Fruit fly (Drosophila melanogaster) whole organism, embryonic: Measurements from ENCODE around the gene HUWE1.

Source experiments
- Antp ChIP-seq: fragments of 200-800 bp; sonication (Bioruptor generic); optimal IDR thresholded peaks from 3 replicates; lab custom pipeline; 2016; ENCODE audit warnings: missing biosample characterization, missing genetic modification characterization
- B-H2 ChIP-seq: fragments of 200-800 bp; sonication (Bioruptor generic); optimal IDR thresholded peaks from 2 replicates; lab custom pipeline; 2018; ENCODE audit warnings: missing biosample characterization, mild to moderate bottlenecking, missing genetic modification characterization
- CG10147 ChIP-seq: fragments of 200-800 bp; sonication (Bioruptor generic); optimal IDR thresholded peaks from 2 replicates; lab custom pipeline; 2019; ENCODE audit warnings: missing biosample characterization, mild to moderate bottlenecking, missing genetic modification characterization, moderate library complexity
- CG10209 ChIP-seq: fragments of 200-800 bp; sonication (Bioruptor generic); optimal IDR thresholded peaks from 3 replicates; lab custom pipeline; 2017; ENCODE audit warnings: missing biosample characterization, mild to moderate bottlenecking, missing genetic modification characterization, missing genetic modification reagents
- CG10654 ChIP-seq: fragments of 200-800 bp; sonication (Bioruptor generic); optimal IDR thresholded peaks from 2 replicates; lab custom pipeline; 2016; ENCODE audit warnings: missing biosample characterization, missing genetic modification characterization
- CG11093 ChIP-seq: fragments of 200-800 bp; sonication (Bioruptor generic); IDR thresholded peaks from 3 replicates; pipeline ENCODE4 v1.3.6; 2022; ENCODE audit warnings: missing biosample characterization, missing genetic modification characterization
- CG12659 ChIP-seq: fragments of 200-800 bp; sonication (Bioruptor generic); optimal IDR thresholded peaks from 3 replicates; lab custom pipeline; 2017; ENCODE audit warnings: mild to moderate bottlenecking, missing biosample characterization, missing genetic modification reagents, missing genetic modification characterization
- CG13894 ChIP-seq: fragments of 200-800 bp; sonication (Bioruptor generic); optimal IDR thresholded peaks from 3 replicates; lab custom pipeline; 2018; ENCODE audit warnings: missing biosample characterization, mild to moderate bottlenecking, missing genetic modification characterization, moderate library complexity
- CG14050 ChIP-seq: fragments of 200-800 bp; sonication (Bioruptor generic); IDR thresholded peaks from 3 replicates; pipeline ENCODE4 v1.3.6; 2022; ENCODE audit warnings: missing biosample characterization, missing genetic modification characterization
- CG17829 ChIP-seq: fragments of 200-800 bp; optimal IDR thresholded peaks from 2 replicates; lab custom pipeline; 2019; ENCODE audit warnings: missing biosample characterization, mild to moderate bottlenecking, missing genetic modification characterization, moderate library complexity
- CG2129 ChIP-seq: fragments of 200-800 bp; sonication (Bioruptor generic); IDR thresholded peaks from 2 replicates; pipeline ENCODE4 v1.3.6; 2022; ENCODE audit warnings: missing biosample characterization, missing genetic modification characterization; ENCODE audit not compliant: partially characterized antibody
- CG30020 ChIP-seq: fragments of 200-800 bp; optimal IDR thresholded peaks from 2 replicates; lab custom pipeline; 2019; ENCODE audit warnings: missing biosample characterization, mild to moderate bottlenecking, missing genetic modification characterization, moderate library complexity
- CG31388 ChIP-seq: fragments of 200-800 bp; sonication (Bioruptor generic); optimal IDR thresholded peaks from 2 replicates; lab custom pipeline; 2016; ENCODE audit warnings: missing biosample characterization, missing genetic modification characterization
- CG5180 ChIP-seq: fragments of 200-800 bp; sonication (Bioruptor generic); optimal IDR thresholded peaks from 3 replicates; lab custom pipeline; 2017; ENCODE audit warnings: missing biosample characterization, missing genetic modification characterization, mild to moderate bottlenecking, moderate library complexity, missing genetic modification reagents
- CG6765 ChIP-seq: fragments of 200-800 bp; sonication (Bioruptor generic); optimal IDR thresholded peaks from 3 replicates; lab custom pipeline; 2017; ENCODE audit warnings: missing biosample characterization, mild to moderate bottlenecking, missing genetic modification characterization
- CG8089 ChIP-seq: fragments of 200-800 bp; sonication (Bioruptor generic); optimal IDR thresholded peaks from 3 replicates; lab custom pipeline; 2016; ENCODE audit warnings: missing biosample characterization, missing genetic modification characterization
- CG9727 ChIP-seq: fragments of 200-800 bp; sonication (Bioruptor generic); optimal IDR thresholded peaks from 3 replicates; lab custom pipeline; 2017; ENCODE audit warnings: missing biosample characterization, mild to moderate bottlenecking, missing genetic modification characterization
- CTCF ChIP-seq: fragments of 200-800 bp; sonication (Bioruptor generic); optimal IDR thresholded peaks from 2 replicates; lab custom pipeline; 2017; ENCODE audit warnings: missing biosample characterization, mild to moderate bottlenecking, missing genetic modification characterization, moderate library complexity
- Camta ChIP-seq: fragments of 200-800 bp; sonication (Bioruptor generic); optimal IDR thresholded peaks from 2 replicates; lab custom pipeline; 2016; ENCODE audit warnings: missing biosample characterization, missing genetic modification characterization
- Chrac-16 ChIP-seq: fragments of 200-800 bp; sonication (Bioruptor generic); optimal IDR thresholded peaks from 3 replicates; lab custom pipeline; 2016; ENCODE audit warnings: missing biosample characterization, missing genetic modification characterization
- CkIIα-i1 ChIP-seq: fragments of 200-800 bp; sonication (Bioruptor generic); IDR thresholded peaks from 2 replicates; pipeline ENCODE4 v1.3.6; 2022; ENCODE audit warnings: missing biosample characterization, missing genetic modification characterization
- CoRest ChIP-seq: fragments of 200-800 bp; sonication (Bioruptor generic); optimal IDR thresholded peaks from 3 replicates; lab custom pipeline; 2018; ENCODE audit warnings: missing biosample characterization, mild to moderate bottlenecking, missing genetic modification characterization, moderate library complexity
- Dbx ChIP-seq: fragments of 200-800 bp; sonication (Bioruptor generic); IDR thresholded peaks from 3 replicates; pipeline ENCODE4 v1.3.6; 2022; ENCODE audit warnings: missing biosample characterization, missing genetic modification characterization
- Dip3 ChIP-seq: fragments of 200-800 bp; sonication (Bioruptor generic); optimal IDR thresholded peaks from 3 replicates; lab custom pipeline; 2016; ENCODE audit warnings: missing biosample characterization, missing genetic modification characterization
- Dll ChIP-seq: fragments of 200-800 bp; sonication (Bioruptor generic); IDR thresholded peaks from 4 replicates; pipeline ENCODE4 v1.3.6; 2022; ENCODE audit warnings: missing biosample characterization, missing genetic modification characterization; ENCODE audit not compliant: partially characterized antibody
- Dp ChIP-seq: fragments of 200-800 bp; sonication (Bioruptor generic); optimal IDR thresholded peaks from 2 replicates; lab custom pipeline; 2018; ENCODE audit warnings: missing biosample characterization, mild to moderate bottlenecking, missing genetic modification characterization, moderate library complexity
- E2f1 ChIP-seq: fragments of 200-800 bp; sonication (Bioruptor generic); IDR thresholded peaks from 2 replicates; pipeline ENCODE4 v1.3.6; 2022; ENCODE audit warnings: missing biosample characterization, missing genetic modification characterization
- ERR ChIP-seq: fragments of 200-800 bp; sonication (Bioruptor generic); optimal IDR thresholded peaks from 2 replicates; lab custom pipeline; 2016; ENCODE audit warnings: missing biosample characterization, missing genetic modification characterization
- Hr3 ChIP-seq: fragments of 200-800 bp; sonication (Bioruptor generic); optimal IDR thresholded peaks from 3 replicates; lab custom pipeline; 2016; ENCODE audit warnings: missing biosample characterization, missing genetic modification characterization
- MESR4 ChIP-seq: fragments of 200-800 bp; sonication (Bioruptor generic); optimal IDR thresholded peaks from 2 replicates; lab custom pipeline; 2018; ENCODE audit warnings: missing biosample characterization, mild to moderate bottlenecking, missing genetic modification characterization, moderate library complexity
- Max ChIP-seq: fragments of 200-800 bp; sonication (Bioruptor generic); optimal IDR thresholded peaks from 2 replicates; lab custom pipeline; 2016; ENCODE audit warnings: missing biosample characterization, mild to moderate bottlenecking, missing genetic modification characterization
- NC2β ChIP-seq: fragments of 200-800 bp; sonication (Bioruptor generic); optimal IDR thresholded peaks from 2 replicates; lab custom pipeline; 2016; ENCODE audit warnings: missing biosample characterization, missing genetic modification characterization
- Nf-YC ChIP-seq: fragments of 200-800 bp; optimal IDR thresholded peaks from 3 replicates; lab custom pipeline; 2019; ENCODE audit warnings: missing biosample characterization, mild to moderate bottlenecking, missing genetic modification characterization, moderate library complexity
- Rfx ChIP-seq: fragments of 200-800 bp; sonication (Bioruptor generic); IDR thresholded peaks from 2 replicates; pipeline ENCODE4 v1.3.6; 2022; ENCODE audit warnings: missing biosample characterization, missing genetic modification characterization
- Xrp1 ChIP-seq: fragments of 200-800 bp; sonication (Bioruptor generic); IDR thresholded peaks from 2 replicates; pipeline ENCODE4 v1.3.6; 2022; ENCODE audit warnings: missing biosample characterization, missing genetic modification characterization
- crp ChIP-seq, 2 experiments: fragments of 200-800 bp; sonication (Bioruptor generic); optimal IDR thresholded peaks; 2 replicates in 1 of 2; 3 replicates in 1 of 2; lab custom pipeline; 2017; ENCODE audit warnings: missing biosample characterization in 2 of 2, missing genetic modification characterization in 2 of 2, mild to moderate bottlenecking in 1 of 2, moderate library complexity in 1 of 2
- dm ChIP-seq: fragments of 200-800 bp; sonication (Bioruptor generic); optimal IDR thresholded peaks from 3 replicates; lab custom pipeline; 2016; ENCODE audit warnings: missing biosample characterization, missing genetic modification characterization
- gfzf ChIP-seq: fragments of 200-800 bp; sonication (Bioruptor generic); optimal IDR thresholded peaks from 2 replicates; lab custom pipeline; 2016; ENCODE audit warnings: missing biosample characterization, mild to moderate bottlenecking, missing genetic modification characterization, moderate library complexity
- gt ChIP-seq: fragments of 200-800 bp; sonication (Bioruptor generic); IDR thresholded peaks from 2 replicates; pipeline ENCODE4 v1.3.6; 2022; ENCODE audit warnings: missing biosample characterization, missing genetic modification characterization
- hth ChIP-seq: fragments of >200 bp; optimal IDR thresholded peaks from 2 replicates; lab custom pipeline; 2017; ENCODE audit warnings: inconsistent platforms
- mirr ChIP-seq: fragments of 200-800 bp; sonication (Bioruptor generic); optimal IDR thresholded peaks from 3 replicates; lab custom pipeline; 2018; ENCODE audit warnings: missing biosample characterization, mild to moderate bottlenecking, missing genetic modification characterization
- nau ChIP-seq: fragments of 200-800 bp; sonication (Bioruptor generic); optimal IDR thresholded peaks from 3 replicates; lab custom pipeline; 2017; ENCODE audit warnings: missing biosample characterization, mild to moderate bottlenecking, missing genetic modification characterization, missing genetic modification reagents
- pan ChIP-seq, 4 experiments: fragments of >200 bp in 3 of 4; fragments of 200-800 bp in 1 of 4; sonication (Bioruptor generic) in 1 of 4; optimal IDR thresholded peaks in 3 of 4; IDR thresholded peaks in 1 of 4; 2 replicates each; pipeline versions ENCODE4 v1.3.6 to Lab custom; 2017 to 2022; ENCODE audit warnings: missing biosample characterization in 2 of 4, missing genetic modification characterization in 2 of 4, mixed read lengths in 1 of 4
- phol ChIP-seq: fragments of 200-800 bp; sonication (Bioruptor generic); optimal IDR thresholded peaks from 3 replicates; lab custom pipeline; 2018; ENCODE audit warnings: missing biosample characterization, mild to moderate bottlenecking, missing genetic modification characterization, moderate library complexity
- pnt ChIP-seq: fragments of 200-800 bp; sonication (Bioruptor generic); optimal IDR thresholded peaks from 3 replicates; lab custom pipeline; 2016; ENCODE audit warnings: missing biosample characterization, missing genetic modification characterization
- psq ChIP-seq: fragments of 200-800 bp; sonication (Bioruptor generic); optimal IDR thresholded peaks from 2 replicates; lab custom pipeline; 2017; ENCODE audit warnings: missing biosample characterization, missing genetic modification characterization
- rib ChIP-seq: fragments of 200-800 bp; sonication (Bioruptor generic); IDR thresholded peaks from 2 replicates; pipeline ENCODE4 v1.3.6; 2022; ENCODE audit warnings: missing biosample characterization, missing genetic modification characterization
- sens ChIP-seq: fragments of 200-800 bp; sonication (Bioruptor generic); peaks from one replicate; lab custom pipeline; 2016; ENCODE audit warnings: missing biosample characterization, missing genetic modification characterization
- sna ChIP-seq: fragments of 200-800 bp; sonication (Bioruptor generic); IDR thresholded peaks from 2 replicates; pipeline ENCODE4 v1.3.6; 2022; ENCODE audit warnings: missing biosample characterization, missing genetic modification characterization; ENCODE audit not compliant: partially characterized antibody
- so ChIP-seq: fragments of 200-800 bp; sonication (Bioruptor generic); IDR thresholded peaks from 3 replicates; pipeline ENCODE4 v1.3.6; 2022; ENCODE audit warnings: missing biosample characterization, missing genetic modification characterization
- sr ChIP-seq: fragments of 200-800 bp; sonication (Bioruptor generic); IDR thresholded peaks from 3 replicates; pipeline ENCODE4 v1.3.6; 2022; ENCODE audit warnings: missing biosample characterization, missing genetic modification characterization
- trh ChIP-seq: fragments of 200-800 bp; sonication (Bioruptor generic); optimal IDR thresholded peaks from 2 replicates; lab custom pipeline; 2016; ENCODE audit warnings: missing biosample characterization, missing genetic modification characterization

The HUWE1 gene

DNA sequence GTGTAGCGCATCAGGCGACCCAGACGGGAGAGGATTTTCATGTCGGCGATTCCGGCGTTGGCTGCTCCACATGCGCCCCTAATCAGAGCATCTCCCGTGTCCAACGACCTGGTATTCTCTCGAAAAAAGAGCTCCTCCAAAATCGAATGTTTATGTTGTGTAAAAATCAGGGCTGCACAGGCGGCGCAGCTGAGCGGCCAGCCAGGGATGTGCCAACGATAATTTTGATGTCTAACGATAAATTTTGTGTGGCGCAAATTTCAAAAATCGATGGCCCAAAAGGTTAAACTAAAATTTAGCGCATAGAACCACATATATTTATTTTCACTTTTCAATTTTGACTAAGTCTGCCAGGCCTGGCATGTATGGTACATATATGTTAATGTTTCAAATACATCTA, 11.4 kb upstream of the HUWE1 start, which contains the start of gene CG9240 (continued):
- TF ChIP-seq trh (no peak), Hr3 (no peak), CG9727 (no peak), CG8089 (no peak), CG17829 (tag; lab: Kevin White, UChicago) (peak; percentile 18), NC2β (GFP tag; lab: Kevin White, UChicago) (no peak), Camta (GFP tag; lab: Kevin White, UChicago) (no peak), CG14050 (GFP tag; lab: Robert Waterston, UW) (no peak), rib (no peak), Dbx (GFP tag; lab: Robert Waterston, UW) (no peak), CG5180 (no peak), Dip3 (GFP tag; lab: Kevin White, UChicago) (no peak), crp (GFP tag; optimal IDR thresholded peaks at IDR 0.05; lab: Kevin White, UChicago) (peak in 1 of 2 experiments; percentile 87), dm (no peak), gt (GFP tag; lab: Robert Waterston, UW) (no peak), CG10654 (no peak), Chrac-16 (no peak), Dp (peak; percentile 88), gfzf (GFP tag; lab: Kevin White, UChicago) (peak; percentile 19), CoRest (tag; lab: Kevin White, UChicago) (no peak), Max (GFP tag; lab: Kevin White, UChicago) (no peak), B-H2 (GFP tag; lab: Kevin White, UChicago) (peak; percentile 8), CG11093 (GFP tag; lab: Robert Waterston, UW) (no peak), pan (optimal IDR thresholded peaks at IDR 0.05; lab: Kevin White, UChicago) (no peak), pan (GFP tag; optimal IDR thresholded peaks at IDR 0.05 in 1 of 2, IDR thresholded peaks at IDR 0.05 in 1 of 2) (no peak), Rfx (GFP tag; lab: Robert Waterston, UW) (no peak), hth (no peak), sr (GFP tag; lab: Robert Waterston, UW) (no peak), phol (tag; lab: Kevin White, UChicago) (peak; percentile 12), ERR (GFP tag; lab: Kevin White, UChicago) (no peak), CG2129 (GFP tag; lab: Robert Waterston, UW) (no peak), nau (GFP tag; lab: Kevin White, UChicago) (no peak), CTCF (GFP tag; lab: Kevin White, UChicago) (no peak), MESR4 (peak; percentile 56), CG10147 (GFP tag; lab: Kevin White, UChicago) (no peak), sens (GFP tag; lab: Kevin White, UChicago) (no peak), Dll (peak; percentile 46; the same call in 1 of the 4 replicates), CkIIα-i1 (GFP tag; lab: Robert Waterston, UW) (no peak), Xrp1 (GFP tag; lab: Robert Waterston, UW) (no peak), so (no peak), CG6765 (GFP tag; lab: Kevin White, UChicago) (no peak), CG10209 (no peak), mirr (GFP tag; lab: Kevin White, UChicago) (no peak), CG31388 (GFP tag; lab: Kevin White, UChicago) (no peak), psq (no peak), CG30020 (tag; lab: Kevin White, UChicago) (no peak), CG12659 (peak; percentile 6), Nf-YC (tag; lab: Kevin White, UChicago) (no peak), sna (GFP tag; lab: Robert Waterston, UW) (no peak), Antp (GFP tag; lab: Kevin White, UChicago) (no peak), CG13894 (peak; percentile 36), pnt (no peak), E2f1 (GFP tag; lab: Robert Waterston, UW) (no peak)
